Fruit fly (Drosophila melanogaster) whole organism: ENCODE data around the gene Sfp36F.

Experiments
- psq ChIP-seq: fragments of >200 bp; optimal IDR thresholded peaks from 2 replicates; lab custom pipeline; 2017
- usp ChIP-seq: fragments of >200 bp; optimal IDR thresholded peaks from 2 replicates; lab custom pipeline; 2017; ENCODE audit warnings: missing biosample characterization, missing genetic modification characterization, mixed read lengths

DNA sequence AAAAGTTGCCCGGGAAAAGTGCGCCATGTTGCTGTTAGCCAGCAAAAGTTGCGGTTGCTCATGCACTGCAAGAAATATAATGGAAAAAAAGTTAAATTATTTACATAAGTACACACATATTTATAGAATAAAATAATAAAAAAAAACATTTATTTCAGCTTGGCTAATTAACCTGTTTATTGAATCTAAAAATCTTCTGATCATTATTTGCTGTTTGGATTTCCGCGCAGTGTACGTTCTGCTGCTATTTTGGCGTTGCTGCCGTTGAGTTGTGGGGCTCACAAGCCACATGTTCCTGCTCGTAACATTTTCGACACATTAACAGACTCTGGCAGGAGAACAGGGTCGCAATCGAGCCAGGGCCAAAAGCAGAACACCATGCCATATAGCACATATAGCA lies 18.2 kb downstream of the Sfp36F start:
- TF ChIP-seq usp (GFP tag; lab: Kevin White, UChicago) (no peak), psq (no peak)
